Worm (Caenorhabditis elegans) whole organism, L4 larva: Measurements from ENCODE around the gene F38E11.6.

Experiments used
- R02D3.7 ChIP-seq: fragments of 150-350 bp; sonication (generic microtip); optimal IDR thresholded peaks from 3 replicates; lab custom pipeline; 2014; ENCODE audit warnings: missing biosample characterization, missing genetic modification characterization
- Y105C5A.15 ChIP-seq: fragments of 200-800 bp; sonication (Bioruptor generic); IDR thresholded peaks from 2 replicates; pipeline ENCODE4 v1.3.6; 2022; ENCODE audit warnings: missing genetic modification characterization, missing compliant biosample characterization
- aha-1 ChIP-seq: fragments of 150-350 bp; peaks from one replicate; lab custom pipeline; 2014; ENCODE audit warnings: missing biosample characterization, missing genetic modification characterization
- aly-2 ChIP-seq: sonication (generic microtip); optimal IDR thresholded peaks from 2 replicates; lab custom pipeline; 2018; ENCODE audit warnings: missing biosample characterization, missing genetic modification characterization
- attf-4 ChIP-seq: sonication (generic microtip); optimal IDR thresholded peaks from 3 replicates; lab custom pipeline; 2017; ENCODE audit warnings: missing biosample characterization, missing genetic modification characterization
- daf-16 ChIP-seq, 3 experiments: sonication (generic microtip); optimal IDR thresholded peaks; 2 replicates each; lab custom pipeline; 2016 to 2017; ENCODE audit warnings: missing genetic modification characterization in 3 of 3, missing genetic modification reagents in 3 of 3, mild to moderate bottlenecking in 2 of 3, missing compliant biosample characterization in 2 of 3, missing biosample characterization in 1 of 3, moderate library complexity in 1 of 3
- egl-27 ChIP-seq: sonication (generic microtip); optimal IDR thresholded peaks from 3 replicates; lab custom pipeline; 2017; ENCODE audit warnings: missing biosample characterization, missing genetic modification reagents, missing genetic modification characterization
- hif-1 ChIP-seq, 2 experiments: sonication (generic microtip); optimal IDR thresholded peaks; 2 replicates each; lab custom pipeline; 2016 to 2017; ENCODE audit warnings: missing compliant biosample characterization in 2 of 2, missing genetic modification characterization in 2 of 2, missing genetic modification reagents in 2 of 2, missing genotype in 2 of 2, mild to moderate bottlenecking in 1 of 2
- hmg-1.1 ChIP-seq: fragments of 200-800 bp; sonication (Bioruptor generic); IDR thresholded peaks from 2 replicates; pipeline ENCODE4 v1.3.6; 2022; ENCODE audit warnings: missing genetic modification reagents, missing genetic modification characterization, missing compliant biosample characterization
- lin-29 ChIP-seq: fragments of 200-800 bp; sonication (Bioruptor generic); IDR thresholded peaks from 2 replicates; pipeline ENCODE4 v1.3.6; 2022; ENCODE audit warnings: missing genetic modification reagents, missing genetic modification characterization, missing compliant biosample characterization
- madf-5 ChIP-seq, 2 experiments: fragments of 200-800 bp; sonication (Bioruptor generic); IDR thresholded peaks; 2 replicates each; pipeline ENCODE4 v1.3.6; 2022; ENCODE audit warnings: missing compliant biosample characterization in 2 of 2, missing genetic modification characterization in 2 of 2
- mep-1 ChIP-seq: fragments of 150-350 bp; sonication (generic microtip); optimal IDR thresholded peaks from 3 replicates; lab custom pipeline; 2014; ENCODE audit warnings: missing biosample characterization, missing genetic modification characterization
- nhr-102 ChIP-seq: sonication (generic microtip); optimal IDR thresholded peaks from 2 replicates; lab custom pipeline; 2016; ENCODE audit warnings: mild to moderate bottlenecking, missing genetic modification characterization, moderate library complexity, missing compliant biosample characterization
- nhr-6 ChIP-seq: fragments of 150-350 bp; optimal IDR thresholded peaks from 2 replicates; lab custom pipeline; 2014; ENCODE audit warnings: missing biosample characterization, missing genetic modification characterization
- tra-1 ChIP-seq: fragments of 200-800 bp; sonication (Bioruptor generic); IDR thresholded peaks from 2 replicates; pipeline ENCODE4 v1.3.6; 2022; ENCODE audit warnings: missing genetic modification reagents, missing genetic modification characterization, missing compliant biosample characterization
- unc-130 ChIP-seq: sonication (generic microtip); optimal IDR thresholded peaks from 2 replicates; lab custom pipeline; 2016; ENCODE audit warnings: missing genetic modification reagents, missing genetic modification characterization, missing compliant biosample characterization
- vab-7 ChIP-seq: fragments of 200-800 bp; sonication (Bioruptor generic); IDR thresholded peaks from 2 replicates; pipeline ENCODE4 v1.3.6; 2022; ENCODE audit warnings: missing genetic modification reagents, missing genetic modification characterization, missing compliant biosample characterization
- zip-2 ChIP-seq: fragments of 150-350 bp; optimal IDR thresholded peaks from 2 replicates; lab custom pipeline; 2014; ENCODE audit warnings: missing biosample characterization, missing genetic modification characterization

F38E11.6 gene

ce11 chrIV:9423095-9423494 lies 44.2 kb downstream of the F38E11.6 start, which contains the start of gene srxa-2:
srxa-2 (plus strand) TSS chrIV:9423395.
- TF ChIP-seq hmg-1.1 (GFP tag; lab: Robert Waterston, UW) (no peak), nhr-6 (tag; lab: Kevin White, UChicago) (no peak), nhr-102 (tag; lab: Kevin White, UChicago) (no peak), egl-27 (no peak), attf-4 (tag; lab: Kevin White, UChicago) (no peak), lin-29 (GFP tag; lab: Robert Waterston, UW) (no peak), hif-1 (tag; optimal IDR thresholded peaks at IDR 0.05; lab: Kevin White, UChicago) (no peak), tra-1 (GFP tag; lab: Robert Waterston, UW) (no peak), mep-1 (tag; lab: Kevin White, UChicago) (no peak)

DNA sequence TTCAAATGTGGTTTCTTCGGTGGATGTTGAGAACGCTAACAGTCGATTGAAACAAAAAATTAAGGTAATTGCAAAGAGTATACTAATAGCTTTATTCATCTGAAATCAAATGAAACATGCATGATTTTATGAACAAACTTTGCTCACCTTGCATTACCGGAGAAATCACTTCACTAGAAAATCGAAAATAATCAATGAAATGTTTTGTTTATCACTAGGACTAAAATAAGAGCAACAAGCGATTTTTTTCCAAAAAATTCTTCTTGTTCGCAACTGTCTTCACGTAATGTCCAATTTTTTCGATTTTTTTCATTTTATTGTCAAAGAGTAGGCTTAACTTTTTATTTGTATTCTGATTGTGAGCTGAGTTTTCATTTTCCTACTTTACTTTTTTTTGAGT lies 44.9 kb downstream of the F38E11.6 start, which contains the start of gene F56D5.9:
F56D5.9 (minus strand) TSS at position 101 of the 400 bp plus-strand sequence.
- TF ChIP-seq zip-2, result no peak
- TF ChIP-seq R02D3.7 (tag; lab: Kevin White, UChicago), result no peak
- no peak for TF ChIP-seq madf-5 (GFP tag; IDR thresholded peaks at IDR 0.05; lab: Robert Waterston, UW)
- no peak for TF ChIP-seq aly-2
- no peak for TF ChIP-seq Y105C5A.15 (GFP tag; lab: Robert Waterston, UW)
- TF ChIP-seq aha-1 (tag; lab: Kevin White, UChicago), result no peak
- TF ChIP-seq unc-130 (GFP tag; lab: Kevin White, UChicago), result no peak
- TF ChIP-seq daf-16 (GFP tag; optimal IDR thresholded peaks at IDR 0.05; lab: Kevin White, UChicago), result no peak
- TF ChIP-seq daf-16 (tag; optimal IDR thresholded peaks at IDR 0.05; lab: Kevin White, UChicago), result no peak
- no peak for TF ChIP-seq vab-7 (GFP tag; lab: Robert Waterston, UW)
